Fruit fly (Drosophila melanogaster): Measurements from ENCODE around the gene Cpr72Ec.

Cpr72Ec gene

dm6 chr3L:16351770-16352429 lies 15.2 kb downstream of the Cpr72Ec start, which contains the start of the genes Golgin104 and Tcs3:
Gene Golgin104, minus strand, starts transcription at chr3L:16351951.
Gene Tcs3, plus strand, starts transcription at chr3L:16351991.
- TF ChIP-seq Abd-B (GFP tag; optimal IDR thresholded peaks at IDR 0.05), result no peak
- TF ChIP-seq Rel (GFP tag; optimal IDR thresholded peaks at IDR 0.05), result no peak
- TF ChIP-seq Rel (tag; optimal IDR thresholded peaks at IDR 0.05), result peak; percentile 60
- no peak for TF ChIP-seq ey (GFP tag; optimal IDR thresholded peaks at IDR 0.05)
- TF ChIP-seq woc (GFP tag; optimal IDR thresholded peaks at IDR 0.05), result no peak

DNA sequence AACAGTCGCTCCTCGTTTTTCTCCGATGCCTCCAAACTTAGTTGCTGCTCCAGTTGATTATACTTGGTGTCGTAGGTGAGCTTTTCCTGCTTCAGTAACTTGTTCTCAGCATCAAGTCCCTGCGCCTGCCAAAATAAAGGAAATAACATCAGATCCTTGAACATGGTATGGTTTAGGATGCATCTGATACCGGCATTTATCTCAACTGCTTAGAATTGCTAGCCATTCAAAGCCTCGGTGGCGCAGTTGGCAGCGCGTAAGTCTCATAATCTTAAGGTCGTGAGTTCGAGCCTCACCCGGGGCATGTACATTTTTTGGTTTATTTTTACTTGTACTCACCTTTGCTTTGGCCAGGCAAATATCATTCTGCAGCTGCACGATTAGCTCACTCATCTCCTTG lies 17.5 kb downstream of the Cpr72Ec start:
- no peak for TF ChIP-seq tai (GFP tag; optimal IDR thresholded peaks at IDR 0.05)
- no peak for TF ChIP-seq Dif (GFP tag; optimal IDR thresholded peaks at IDR 0.05; ENCODE audit: partially characterized antibody)
- TF ChIP-seq CG9705 (GFP tag; optimal IDR thresholded peaks at IDR 0.05), result no peak
- no peak for TF ChIP-seq Sp1 (GFP tag; optimal IDR thresholded peaks at IDR 0.05)
- no peak for TF ChIP-seq jim (GFP tag; optimal IDR thresholded peaks at IDR 0.05)
- TF ChIP-seq dsf (GFP tag; optimal IDR thresholded peaks at IDR 0.05; ENCODE audit: borderline replicate concordance), result no peak
- TF ChIP-seq Hnf4 (GFP tag; optimal IDR thresholded peaks at IDR 0.05), result no peak
- TF ChIP-seq Hr83 (GFP tag; optimal IDR thresholded peaks at IDR 0.05; ENCODE audit: poor library complexity, severe bottlenecking), result no peak

DNA sequence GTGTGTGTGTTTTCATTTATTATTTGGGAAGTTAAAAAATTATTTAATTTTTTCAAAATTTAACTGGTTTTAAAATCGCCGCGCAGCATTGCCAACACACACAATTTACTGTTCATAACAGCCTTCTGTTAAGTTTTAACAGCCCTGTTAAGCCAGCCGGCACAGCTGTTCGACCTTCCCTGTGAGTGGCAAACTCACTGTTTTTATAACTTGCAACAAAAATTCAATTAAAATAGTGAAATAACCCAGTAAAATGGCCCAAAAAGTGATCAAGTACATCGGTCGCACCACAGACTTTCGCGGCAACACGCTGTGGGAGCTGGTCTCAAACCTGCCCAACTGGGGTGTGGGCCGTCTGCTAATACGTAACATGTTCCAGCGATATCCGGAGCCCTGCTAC lies 19.2 kb downstream of the Cpr72Ec start, which contains the start of gene mRpS34:
Gene mRpS34, plus strand, starts transcription at position 161 of the 400 bp plus-strand sequence.
- TF ChIP-seq Rel (GFP tag; optimal IDR thresholded peaks at IDR 0.05) (no peak), Rel (tag; optimal IDR thresholded peaks at IDR 0.05) (no peak), GATAd (GFP tag; optimal IDR thresholded peaks at IDR 0.05) (no peak)

dm6 chr3L:16346023-16346422 lies 21.1 kb downstream of the Cpr72Ec start, which contains the start of gene CG33257:
Gene CG33257, plus strand, starts transcription at chr3L:16346323.
- TF ChIP-seq fru (GFP tag; optimal IDR thresholded peaks at IDR 0.05), result no peak
- no peak for TF ChIP-seq rgr (GFP tag; optimal IDR thresholded peaks at IDR 0.05)
- TF ChIP-seq woc (GFP tag; optimal IDR thresholded peaks at IDR 0.05), result no peak
- no peak for TF ChIP-seq Myc (optimal IDR thresholded peaks at IDR 0.05)
- no peak for TF ChIP-seq ey (GFP tag; optimal IDR thresholded peaks at IDR 0.05)
- no peak for TF ChIP-seq brk (GFP tag; optimal IDR thresholded peaks at IDR 0.05)
- TF ChIP-seq OdsH (GFP tag; optimal IDR thresholded peaks at IDR 0.05), result no peak
- TF ChIP-seq N (GFP tag; optimal IDR thresholded peaks at IDR 0.05), result no peak
- no peak for TF ChIP-seq Dfd (GFP tag; optimal IDR thresholded peaks at IDR 0.05)

DNA sequence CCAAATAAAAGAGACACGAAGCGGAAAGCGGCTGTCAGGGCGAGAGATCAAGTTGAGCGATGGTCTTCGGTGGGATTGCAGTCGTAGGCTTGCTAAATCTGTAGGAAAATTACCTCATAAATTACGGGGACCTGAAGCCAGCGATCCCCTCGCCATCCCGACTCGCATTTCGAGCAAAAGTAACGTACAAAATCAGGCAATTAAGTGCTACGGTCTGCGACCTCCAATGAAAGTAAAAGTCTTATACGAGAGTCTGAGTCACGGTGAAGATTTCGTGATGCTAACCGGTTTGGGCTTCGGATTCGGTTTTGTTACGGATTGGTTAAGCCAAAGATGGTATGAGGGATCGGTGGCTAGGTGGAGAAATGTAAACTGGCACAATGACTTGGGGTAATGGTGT lies 27.3 kb downstream of the Cpr72Ec start:
- TF ChIP-seq Sp1 (GFP tag; optimal IDR thresholded peaks at IDR 0.05) (no peak), Hnf4 (GFP tag; optimal IDR thresholded peaks at IDR 0.05) (no peak), Hr78 (GFP tag; optimal IDR thresholded peaks at IDR 0.05) (no peak), jim (GFP tag; optimal IDR thresholded peaks at IDR 0.05) (no peak), pan (optimal IDR thresholded peaks at IDR 0.05) (no peak), lola (GFP tag; optimal IDR thresholded peaks at IDR 0.05) (no peak), CrebA (GFP tag; optimal IDR thresholded peaks at IDR 0.05; ENCODE audit: borderline replicate concordance) (no peak), GATAd (GFP tag; optimal IDR thresholded peaks at IDR 0.05) (no peak), OdsH (GFP tag; optimal IDR thresholded peaks at IDR 0.05) (no peak), tai (GFP tag; optimal IDR thresholded peaks at IDR 0.05) (no peak), fru (GFP tag; optimal IDR thresholded peaks at IDR 0.05) (no peak), Rel (GFP tag; optimal IDR thresholded peaks at IDR 0.05) (no peak), Rel (tag; optimal IDR thresholded peaks at IDR 0.05) (no peak), rgr (GFP tag; optimal IDR thresholded peaks at IDR 0.05) (no peak), Dfd (GFP tag; optimal IDR thresholded peaks at IDR 0.05) (no peak), brk (GFP tag; optimal IDR thresholded peaks at IDR 0.05) (no peak), Jra (GFP tag; optimal IDR thresholded peaks at IDR 0.05) (no peak)

DNA sequence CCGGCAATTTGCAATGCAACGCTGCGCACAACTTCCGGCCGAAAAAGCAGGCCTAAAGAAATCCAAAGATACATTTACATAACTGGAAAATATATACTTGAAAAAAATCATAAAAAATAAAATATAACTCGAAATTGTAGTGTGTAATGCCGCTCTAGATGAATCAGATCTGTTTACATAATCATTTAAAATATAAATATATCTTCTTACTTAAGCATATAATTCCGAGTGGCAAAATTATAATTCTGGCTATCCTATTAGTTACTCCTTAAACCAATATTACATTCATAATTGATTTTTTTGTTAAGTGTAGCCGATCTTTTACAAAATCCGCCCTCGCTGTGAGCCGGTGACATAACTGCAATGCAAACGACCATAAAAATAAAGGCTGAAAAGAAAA lies 27.7 kb downstream of the Cpr72Ec start:
- no peak for TF ChIP-seq HLH106 (tag; optimal IDR thresholded peaks at IDR 0.05)
- no peak for TF ChIP-seq GATAd (GFP tag; optimal IDR thresholded peaks at IDR 0.05)
- no peak for TF ChIP-seq rgr (GFP tag; optimal IDR thresholded peaks at IDR 0.05)
- TF ChIP-seq usp (GFP tag; optimal IDR thresholded peaks at IDR 0.05), result no peak
- no peak for TF ChIP-seq OdsH (GFP tag; optimal IDR thresholded peaks at IDR 0.05)
- no peak for TF ChIP-seq CG32264 (GFP tag; optimal IDR thresholded peaks at IDR 0.05)
- TF ChIP-seq Rel (GFP tag; optimal IDR thresholded peaks at IDR 0.05), result no peak
- TF ChIP-seq Rel (tag; optimal IDR thresholded peaks at IDR 0.05), result no peak
- TF ChIP-seq sage (GFP tag; optimal IDR thresholded peaks at IDR 0.05), result no peak
- TF ChIP-seq psq (GFP tag; optimal IDR thresholded peaks at IDR 0.05), result no peak
- TF ChIP-seq Sp1 (GFP tag; optimal IDR thresholded peaks at IDR 0.05), result no peak
- no peak for TF ChIP-seq ey (GFP tag; optimal IDR thresholded peaks at IDR 0.05)
- no peak for TF ChIP-seq jim (GFP tag; optimal IDR thresholded peaks at IDR 0.05)
- TF ChIP-seq Hr78 (GFP tag; optimal IDR thresholded peaks at IDR 0.05), result no peak
- no peak for TF ChIP-seq Dfd (GFP tag; optimal IDR thresholded peaks at IDR 0.05)

Data from whole organism, wandering third instar larva.